Worm (Caenorhabditis elegans) whole organism, mixed stage, embryonic: ENCODE data around the gene F14F9.8.
A peak's percentile ranks its signal among the peaks of the same experiment; 100 is the strongest.

Source experiments
- M03D4.4 ChIP-seq: sonication (generic microtip); optimal IDR thresholded peaks from 2 replicates; lab custom pipeline; 2017; ENCODE audit warnings: mild to moderate bottlenecking, missing genetic modification characterization, missing compliant biosample characterization
- bed-3 ChIP-seq: fragments of 200-800 bp; sonication (Bioruptor generic); optimal IDR thresholded peaks from 3 replicates; lab custom pipeline; 2018; ENCODE audit warnings: mild to moderate bottlenecking, missing genetic modification characterization, moderate library complexity, missing compliant biosample characterization
- blmp-1 ChIP-seq: fragments of 150-350 bp; optimal IDR thresholded peaks from 2 replicates; lab custom pipeline; 2014; ENCODE audit warnings: missing biosample characterization, missing genetic modification characterization
- ceh-39 ChIP-seq: fragments of 150-350 bp; optimal IDR thresholded peaks from 2 replicates; lab custom pipeline; 2014; ENCODE audit warnings: missing biosample characterization, missing genetic modification characterization
- ceh-43 ChIP-seq: fragments of 200-800 bp; sonication (Bioruptor generic); optimal IDR thresholded peaks from 2 replicates; lab custom pipeline; 2018; ENCODE audit warnings: mild to moderate bottlenecking, missing genetic modification characterization, moderate library complexity, missing compliant biosample characterization
- ces-1 ChIP-seq: fragments of 150-350 bp; optimal IDR thresholded peaks from 2 replicates; lab custom pipeline; 2014; ENCODE audit warnings: missing biosample characterization, missing genetic modification reagents, missing genetic modification characterization
- cnd-1 ChIP-seq: fragments of 200-800 bp; sonication (Bioruptor generic); optimal IDR thresholded peaks from 2 replicates; lab custom pipeline; 2018; ENCODE audit warnings: mild to moderate bottlenecking, missing genetic modification characterization, missing compliant biosample characterization
- drap-1 ChIP-seq: fragments of 200-800 bp; sonication (Bioruptor generic); optimal IDR thresholded peaks from 3 replicates; lab custom pipeline; 2018; ENCODE audit warnings: mild to moderate bottlenecking, missing genetic modification characterization, missing compliant biosample characterization
- elt-1 ChIP-seq: sonication (generic microtip); optimal IDR thresholded peaks from 2 replicates; lab custom pipeline; 2017; ENCODE audit warnings: missing genetic modification characterization, mild to moderate bottlenecking, missing compliant biosample characterization, antibody characterized with exemption, moderate library complexity, borderline replicate concordance; ENCODE audit not compliant: insufficient read depth
- elt-3 ChIP-seq: fragments of 150-350 bp; optimal IDR thresholded peaks from 2 replicates; lab custom pipeline; 2014; ENCODE audit warnings: missing biosample characterization, missing genetic modification characterization
- flh-1 ChIP-seq: fragments of 200-800 bp; sonication (Bioruptor generic); optimal IDR thresholded peaks from 2 replicates; lab custom pipeline; 2018; ENCODE audit warnings: mild to moderate bottlenecking, missing genetic modification characterization, moderate library complexity, missing compliant biosample characterization
- ham-2 ChIP-seq: fragments of 200-800 bp; sonication (Bioruptor generic); optimal IDR thresholded peaks from 2 replicates; lab custom pipeline; 2018; ENCODE audit warnings: mild to moderate bottlenecking, missing genetic modification characterization, missing compliant biosample characterization
- hlh-1 ChIP-seq: fragments of 150-350 bp; optimal IDR thresholded peaks from 2 replicates; lab custom pipeline; 2014; ENCODE audit warnings: missing biosample characterization, missing genetic modification reagents, missing genetic modification characterization
- lin-13 ChIP-seq: fragments of 150-350 bp; optimal IDR thresholded peaks from 2 replicates; lab custom pipeline; 2014; ENCODE audit warnings: missing biosample characterization, missing genetic modification characterization
- lin-32 ChIP-seq: fragments of 200-800 bp; sonication (Bioruptor generic); optimal IDR thresholded peaks from 2 replicates; lab custom pipeline; 2018; ENCODE audit warnings: mild to moderate bottlenecking, missing genetic modification characterization, missing compliant biosample characterization
- lsy-2 ChIP-seq: fragments of 150-350 bp; optimal IDR thresholded peaks from 2 replicates; lab custom pipeline; 2014; ENCODE audit warnings: missing biosample characterization, missing genetic modification characterization
- mab-5 ChIP-seq: fragments of 150-350 bp; optimal IDR thresholded peaks from 2 replicates; lab custom pipeline; 2014; ENCODE audit warnings: missing biosample characterization, missing genetic modification characterization
- mep-1 ChIP-seq: fragments of 150-350 bp; optimal IDR thresholded peaks from 2 replicates; lab custom pipeline; 2017; ENCODE audit warnings: missing biosample characterization, missing genetic modification reagents, missing genetic modification characterization, inconsistent platforms
- mls-2 ChIP-seq: sonication (generic microtip); optimal IDR thresholded peaks from 2 replicates; lab custom pipeline; 2016; ENCODE audit warnings: mild to moderate bottlenecking, missing genetic modification characterization, moderate library complexity, missing compliant biosample characterization
- nhr-12 ChIP-seq: fragments of 150-350 bp; optimal IDR thresholded peaks from 2 replicates; lab custom pipeline; 2014; ENCODE audit warnings: missing biosample characterization, missing genetic modification characterization
- nhr-237 ChIP-seq: fragments of 150-350 bp; optimal IDR thresholded peaks from 2 replicates; lab custom pipeline; 2014; ENCODE audit warnings: missing biosample characterization, missing genetic modification characterization
- nhr-28 ChIP-seq: fragments of 150-350 bp; optimal IDR thresholded peaks from 2 replicates; lab custom pipeline; 2014; ENCODE audit warnings: missing biosample characterization, missing genetic modification characterization
- sem-2 ChIP-seq: fragments of 200-800 bp; sonication (Bioruptor generic); optimal IDR thresholded peaks from 2 replicates; lab custom pipeline; 2018; ENCODE audit warnings: mild to moderate bottlenecking, missing genetic modification characterization, missing compliant biosample characterization
- snpc-4 ChIP-seq: fragments of 150-350 bp; optimal IDR thresholded peaks from 2 replicates; lab custom pipeline; 2014; ENCODE audit warnings: missing biosample characterization, missing genetic modification characterization
- tbx-8 ChIP-seq: fragments of 200-800 bp; sonication (Bioruptor generic); optimal IDR thresholded peaks from 2 replicates; lab custom pipeline; 2018; ENCODE audit warnings: mild to moderate bottlenecking, missing genetic modification characterization, moderate library complexity, missing compliant biosample characterization
- unc-120 ChIP-seq: sonication (generic microtip); optimal IDR thresholded peaks from 2 replicates; lab custom pipeline; 2017; ENCODE audit warnings: missing genetic modification characterization, missing compliant biosample characterization; ENCODE audit not compliant: poor library complexity, severe bottlenecking
- unc-39 ChIP-seq: fragments of 150-350 bp; optimal IDR thresholded peaks from 2 replicates; lab custom pipeline; 2014; ENCODE audit warnings: missing biosample characterization, missing genetic modification characterization
- unc-62 ChIP-seq: fragments of 150-350 bp; optimal IDR thresholded peaks from 2 replicates; lab custom pipeline; 2014; ENCODE audit warnings: missing biosample characterization, missing genetic modification reagents, missing genetic modification characterization
- zip-8 ChIP-seq: fragments of 150-350 bp; optimal IDR thresholded peaks from 2 replicates; lab custom pipeline; 2014; ENCODE audit warnings: missing biosample characterization, missing genetic modification characterization
- ztf-11 ChIP-seq: fragments of 150-350 bp; optimal IDR thresholded peaks from 2 replicates; lab custom pipeline; 2014; ENCODE audit warnings: missing biosample characterization, missing genetic modification characterization

F14F9.8 gene

ce11 chrV:5126793-5127192 lies 3.3 kb upstream of the F14F9.8 start, which contains the start of gene F14F9.5:
Gene F14F9.5 (plus strand): TSS chrV:5127093.
- TF ChIP-seq ham-2 (no peak), ces-1 (GFP tag; lab: Kevin White, UChicago) (no peak), nhr-28 (tag; lab: Kevin White, UChicago) (no peak), cnd-1 (tag; lab: Kevin White, UChicago) (no peak), hlh-1 (tag; lab: Kevin White, UChicago) (no peak), blmp-1 (tag; lab: Kevin White, UChicago) (no peak), mab-5 (tag; lab: Kevin White, UChicago) (no peak), flh-1 (GFP tag; lab: Kevin White, UChicago) (no peak), unc-120 (tag; lab: Kevin White, UChicago) (no peak), mep-1 (tag; lab: Kevin White, UChicago) (no peak), M03D4.4 (tag; lab: Kevin White, UChicago) (no peak), nhr-12 (tag; lab: Kevin White, UChicago) (no peak), ceh-43 (GFP tag; lab: Kevin White, UChicago) (no peak), tbx-8 (GFP tag; lab: Kevin White, UChicago) (no peak), ztf-11 (tag; lab: Kevin White, UChicago) (no peak)
- TF ChIP-seq, all 35 proteins: peak for 0

ce11 chrV:5131380-5131779 lies 1.3 kb downstream of the F14F9.8 start:
- no peak for TF ChIP-seq ceh-43 (GFP tag; lab: Kevin White, UChicago)
- TF ChIP-seq ham-2 = no peak
- no peak for TF ChIP-seq flh-1 (GFP tag; lab: Kevin White, UChicago)
- TF ChIP-seq snpc-4 = no peak

ce11 chrV:5132441-5132840 lies 2.3 kb downstream of the F14F9.8 start, which contains the start of gene F14F9.4:
Gene F14F9.4 (plus strand): TSS chrV:5132741.
- TF ChIP-seq elt-1 (tag; lab: Kevin White, UChicago) = no peak
- no peak for TF ChIP-seq nhr-12 (tag; lab: Kevin White, UChicago)
- TF ChIP-seq tbx-8 (GFP tag; lab: Kevin White, UChicago) = no peak
- no peak for TF ChIP-seq ceh-39
- TF ChIP-seq nhr-237 = no peak
- TF ChIP-seq hlh-1 (tag; lab: Kevin White, UChicago) = no peak
- no peak for TF ChIP-seq elt-3 (tag; lab: Kevin White, UChicago)
- TF ChIP-seq drap-1 (GFP tag; lab: Kevin White, UChicago) = no peak
- TF ChIP-seq zip-8 (tag; lab: Kevin White, UChicago) = no peak

- TF ChIP-seq mab-5 (tag; lab: Kevin White, UChicago) (no peak), sem-2 (no peak), unc-62 (no peak), nhr-28 (tag; lab: Kevin White, UChicago) (no peak), drap-1 (GFP tag; lab: Kevin White, UChicago) (no peak), tbx-8 (GFP tag; lab: Kevin White, UChicago) (no peak), flh-1 (GFP tag; lab: Kevin White, UChicago) (no peak)
These were observed 7.8 kb downstream of the F14F9.8 start, which contains the start of gene F14F9.3 for ce11 chrV:5137919-5138318. Gene F14F9.3 (plus strand): TSS chrV:5138219.

- TF ChIP-seq lin-32 (GFP tag; lab: Kevin White, UChicago) = no peak
- TF ChIP-seq nhr-12 (tag; lab: Kevin White, UChicago) = no peak
These were observed 13.7 kb downstream of the F14F9.8 start, which contains the start of gene srh-129 for ce11 chrV:5143785-5144184. Gene srh-129 (minus strand): TSS chrV:5143885.

ce11 chrV:5144541-5144940 lies 14.4 kb downstream of the F14F9.8 start, which contains the start of gene F14F9.2:
Gene F14F9.2 (plus strand): TSS chrV:5144841.
- no peak for TF ChIP-seq hlh-1 (tag; lab: Kevin White, UChicago)
- peak; percentile 73 for TF ChIP-seq zip-8 (tag; lab: Kevin White, UChicago)

ce11 chrV:5146394-5146793 lies 16.3 kb downstream of the F14F9.8 start, which contains the start of gene F14F9.6:
Gene F14F9.6 (minus strand): TSS chrV:5146494.
- TF ChIP-seq bed-3 (GFP tag; lab: Kevin White, UChicago) (no peak), nhr-12 (tag; lab: Kevin White, UChicago) (no peak), ceh-39 (no peak), ham-2 (no peak), mab-5 (tag; lab: Kevin White, UChicago) (no peak), lsy-2 (no peak), mep-1 (tag; lab: Kevin White, UChicago) (no peak), nhr-237 (no peak), lin-13 (tag; lab: Kevin White, UChicago) (no peak), unc-39 (tag; lab: Kevin White, UChicago) (no peak), ces-1 (GFP tag; lab: Kevin White, UChicago) (no peak), mls-2 (tag; lab: Kevin White, UChicago) (no peak)
